Worm (Caenorhabditis elegans): Measurements from ENCODE around the gene K08F8.15.

K08F8.15 gene

DNA sequence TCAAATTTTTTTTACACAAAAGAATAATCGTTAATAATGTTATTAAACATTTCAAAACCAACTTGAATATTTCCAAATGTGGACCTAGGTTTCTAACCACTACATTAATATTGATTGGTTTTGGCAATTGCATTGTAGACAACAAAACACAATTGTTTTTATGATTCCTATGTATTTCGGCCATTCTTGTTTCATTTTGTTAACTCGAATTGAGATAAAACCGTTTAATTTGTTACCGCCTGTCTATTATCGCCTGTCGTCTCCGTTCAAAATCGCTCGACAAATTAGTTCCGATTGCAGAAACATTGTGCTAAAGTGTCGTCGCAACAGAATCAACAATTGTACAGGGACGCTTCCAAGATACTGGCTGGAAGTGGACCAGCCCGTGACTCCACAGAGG is 4.1 kb downstream of the K08F8.15 start, which contains the start of gene let-19:
Gene let-19 (plus strand): TSS at position 301 of the 400 bp plus-strand sequence.
- TF ChIP-seq skn-1 (tag; optimal IDR thresholded peaks at IDR 0.05) = no peak
- no peak for TF ChIP-seq ztf-11 (tag; optimal IDR thresholded peaks at IDR 0.05)
- TF ChIP-seq ceh-82 (tag; optimal IDR thresholded peaks at IDR 0.05) = no peak

- TF ChIP-seq ama-1 (optimal IDR thresholded peaks at IDR 0.05) (no peak), zag-1 (tag; optimal IDR thresholded peaks at IDR 0.05) (no peak), nhr-77 (tag; optimal IDR thresholded peaks at IDR 0.05) (no peak), ZK546.5 (tag; optimal IDR thresholded peaks at IDR 0.05) (no peak), R02D3.7 (tag; optimal IDR thresholded peaks at IDR 0.05) (no peak), mdl-1 (tag; optimal IDR thresholded peaks at IDR 0.05) (no peak), nhr-25 (tag; optimal IDR thresholded peaks at IDR 0.05) (no peak), fos-1 (tag; optimal IDR thresholded peaks at IDR 0.05) (no peak), unc-39 (tag; optimal IDR thresholded peaks at IDR 0.05) (no peak), ztf-4 (tag; optimal IDR thresholded peaks at IDR 0.05) (no peak), nhr-6 (tag; optimal IDR thresholded peaks at IDR 0.05) (no peak), ztf-1 (GFP tag; conservative IDR thresholded peaks at IDR 0.05) (no peak), dmd-4 (tag; optimal IDR thresholded peaks at IDR 0.05) (no peak), sma-9 (GFP tag; optimal IDR thresholded peaks at IDR 0.05) (no peak), sma-9 (tag; optimal IDR thresholded peaks at IDR 0.05) (no peak), nhr-23 (tag; optimal IDR thresholded peaks at IDR 0.05) (no peak), elt-1 (tag; optimal IDR thresholded peaks at IDR 0.05) (no peak), sma-3 (GFP tag; optimal IDR thresholded peaks at IDR 0.05) (no peak), alr-1 (tag; optimal IDR thresholded peaks at IDR 0.05) (no peak)
Observed at ce11 chrII:8776504-8776903, 9.9 kb downstream of the K08F8.15 start.

DNA sequence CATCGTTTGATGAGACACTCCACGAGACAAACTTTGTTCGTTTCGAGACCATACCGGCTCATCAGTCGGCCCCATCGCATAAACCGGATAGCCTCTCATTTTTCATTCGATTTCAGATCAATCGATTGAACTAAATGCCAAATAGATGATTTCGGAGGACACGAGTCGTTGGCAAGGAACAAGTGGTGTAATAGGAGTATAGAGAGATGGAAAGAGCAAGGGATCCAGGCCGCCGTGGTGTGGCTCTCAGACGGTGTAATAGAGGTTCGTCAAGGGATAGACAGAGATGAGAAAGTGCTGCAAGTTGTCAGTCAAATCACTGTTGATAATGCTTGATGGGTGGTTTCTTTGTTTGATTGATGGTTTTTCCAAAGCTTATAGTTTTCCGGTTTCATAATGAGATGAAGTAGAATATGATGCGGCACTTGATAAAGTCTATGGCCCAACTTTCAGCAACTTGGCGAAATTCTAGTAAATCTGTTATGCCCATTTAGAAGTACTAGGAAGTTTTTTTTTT is 16.9 kb downstream of the K08F8.15 start, which contains the start of gene sgn-1:
Gene sgn-1 (minus strand): TSS at position 220 of the 517 bp plus-strand sequence.
- TF ChIP-seq nhr-237 (tag; optimal IDR thresholded peaks at IDR 0.05) = no peak
- TF ChIP-seq elt-1 (tag; optimal IDR thresholded peaks at IDR 0.05) = no peak
- TF ChIP-seq nhr-129 (tag; optimal IDR thresholded peaks at IDR 0.05) = peak; percentile 23
- TF ChIP-seq C34F6.9 (tag; optimal IDR thresholded peaks at IDR 0.05) = no peak

- no peak for TF ChIP-seq lin-39 (tag; optimal IDR thresholded peaks at IDR 0.05)
- TF ChIP-seq nhr-237 (tag; optimal IDR thresholded peaks at IDR 0.05) = no peak
- TF ChIP-seq F13H6.1 (tag; optimal IDR thresholded peaks at IDR 0.05) = peak; percentile 49
- no peak for TF ChIP-seq nhr-77 (tag; optimal IDR thresholded peaks at IDR 0.05)
- TF ChIP-seq nhr-25 (tag; optimal IDR thresholded peaks at IDR 0.05) = no peak
- no peak for TF ChIP-seq lin-13 (GFP tag; optimal IDR thresholded peaks at IDR 0.05)
- TF ChIP-seq nhr-11 (tag; optimal IDR thresholded peaks at IDR 0.05) = no peak
- TF ChIP-seq aly-2 (tag; optimal IDR thresholded peaks at IDR 0.05) = no peak
- TF ChIP-seq R02D3.7 (tag; optimal IDR thresholded peaks at IDR 0.05) = no peak
- TF ChIP-seq ama-1 (optimal IDR thresholded peaks at IDR 0.05) = peak; percentile 82
- TF ChIP-seq crh-2 (tag; optimal IDR thresholded peaks at IDR 0.05) = peak; percentile 71
- peak; percentile 23 for TF ChIP-seq sem-4 (tag; optimal IDR thresholded peaks at IDR 0.05)
- peak; percentile 20 for TF ChIP-seq ztf-4 (tag; optimal IDR thresholded peaks at IDR 0.05)
- TF ChIP-seq unc-39 (tag; optimal IDR thresholded peaks at IDR 0.05) = no peak
- no peak for TF ChIP-seq ztf-11 (tag; optimal IDR thresholded peaks at IDR 0.05)
- no peak for TF ChIP-seq nhr-12 (tag; optimal IDR thresholded peaks at IDR 0.05)
- TF ChIP-seq ZK546.5 (tag; optimal IDR thresholded peaks at IDR 0.05) = no peak
- peak; percentile 71 for TF ChIP-seq unc-55 (GFP tag; optimal IDR thresholded peaks at IDR 0.05)
- TF ChIP-seq zag-1 (tag; optimal IDR thresholded peaks at IDR 0.05) = peak; percentile 33
- TF ChIP-seq unc-62 (GFP tag; optimal IDR thresholded peaks at IDR 0.05) = no peak
- no peak for TF ChIP-seq skn-1 (tag; optimal IDR thresholded peaks at IDR 0.05)
- peak; percentile 48 for TF ChIP-seq nhr-129 (tag; optimal IDR thresholded peaks at IDR 0.05)
- TF ChIP-seq nhr-21 (tag; optimal IDR thresholded peaks at IDR 0.05) = no peak
- TF ChIP-seq snpc-4 (tag; optimal IDR thresholded peaks at IDR 0.05) = peak; percentile 13
- TF ChIP-seq nhr-23 (tag; optimal IDR thresholded peaks at IDR 0.05) = no peak
- no peak for TF ChIP-seq mdl-1 (tag; optimal IDR thresholded peaks at IDR 0.05)
- TF ChIP-seq lsy-2 (tag; optimal IDR thresholded peaks at IDR 0.05) = peak in 1 of 2 experiments; percentile 41
- TF ChIP-seq sma-9 (GFP tag; optimal IDR thresholded peaks at IDR 0.05) = peak; percentile 28
- TF ChIP-seq sma-9 (tag; optimal IDR thresholded peaks at IDR 0.05) = no peak
- no peak for TF ChIP-seq ztf-1 (GFP tag; conservative IDR thresholded peaks at IDR 0.05)
- no peak for TF ChIP-seq alr-1 (tag; optimal IDR thresholded peaks at IDR 0.05)
- peak; percentile 6 for TF ChIP-seq fos-1 (tag; optimal IDR thresholded peaks at IDR 0.05)
- TF ChIP-seq C34F6.9 (tag; optimal IDR thresholded peaks at IDR 0.05) = peak; percentile 86
- no peak for TF ChIP-seq nhr-6 (tag; optimal IDR thresholded peaks at IDR 0.05)
- TF ChIP-seq elt-3 (tag; optimal IDR thresholded peaks at IDR 0.05) = no peak
Observed at ce11 chrII:8784235-8784928, 17.8 kb downstream of the K08F8.15 start.

Measured in whole organism, L2 larva.